Fruit fly (Drosophila melanogaster) whole organism, pupa: Measurements from ENCODE around the gene comm.

ENCODE experiments used
- CG10348 ChIP-seq: fragments of 200-800 bp; sonication (Bioruptor generic); IDR thresholded peaks from 2 replicates; pipeline ENCODE4 v1.3.6; 2022; ENCODE audit warnings: missing biosample characterization, missing genetic modification characterization
- CG12605 ChIP-seq: fragments of 200-800 bp; sonication (Bioruptor generic); IDR thresholded peaks from 2 replicates; pipeline ENCODE4 v1.3.6; 2022; ENCODE audit warnings: missing biosample characterization, missing genetic modification characterization
- CG13204 ChIP-seq: fragments of 200-800 bp; sonication (Bioruptor generic); optimal IDR thresholded peaks from 2 replicates; lab custom pipeline; 2018; ENCODE audit warnings: missing biosample characterization, mild to moderate bottlenecking, missing genetic modification characterization, moderate library complexity
- CG14655 ChIP-seq: fragments of 200-800 bp; sonication (Bioruptor generic); optimal IDR thresholded peaks from 3 replicates; lab custom pipeline; 2017; ENCODE audit warnings: mild to moderate bottlenecking, missing biosample characterization, missing genetic modification reagents, missing genetic modification characterization
- CG15710 ChIP-seq: fragments of 200-800 bp; sonication (Bioruptor generic); optimal IDR thresholded peaks from 2 replicates; lab custom pipeline; 2018; ENCODE audit warnings: missing biosample characterization, mild to moderate bottlenecking, missing genetic modification characterization, moderate library complexity
- CG17806 ChIP-seq: fragments of 200-800 bp; sonication (Bioruptor generic); optimal IDR thresholded peaks from 2 replicates; lab custom pipeline; 2018; ENCODE audit warnings: missing biosample characterization, mild to moderate bottlenecking, missing genetic modification characterization, moderate library complexity
- CG32121 ChIP-seq: fragments of 200-800 bp; sonication (Bioruptor generic); IDR thresholded peaks from 2 replicates; pipeline ENCODE4 v1.3.6; 2022; ENCODE audit warnings: missing biosample characterization, missing genetic modification characterization
- CG34367 ChIP-seq: fragments of 200-800 bp; sonication (Bioruptor generic); optimal IDR thresholded peaks from 2 replicates; lab custom pipeline; 2018; ENCODE audit warnings: missing biosample characterization, mild to moderate bottlenecking, missing genetic modification characterization
- CG4496 ChIP-seq: fragments of 200-800 bp; sonication (Bioruptor generic); IDR thresholded peaks from 3 replicates; pipeline ENCODE4 v1.3.6; 2022; ENCODE audit warnings: missing biosample characterization, missing genetic modification characterization
- CG8159 ChIP-seq: fragments of 200-800 bp; sonication (Bioruptor generic); optimal IDR thresholded peaks from 3 replicates; lab custom pipeline; 2018; ENCODE audit warnings: missing biosample characterization, mild to moderate bottlenecking, missing genetic modification characterization, moderate library complexity
- CG8301 ChIP-seq: fragments of 200-800 bp; sonication (Bioruptor generic); optimal IDR thresholded peaks from 2 replicates; lab custom pipeline; 2018; ENCODE audit warnings: missing biosample characterization, mild to moderate bottlenecking, missing genetic modification characterization
- CG9948 ChIP-seq: fragments of 200-800 bp; sonication (Bioruptor generic); optimal IDR thresholded peaks from 2 replicates; lab custom pipeline; 2018; ENCODE audit warnings: missing biosample characterization, mild to moderate bottlenecking, missing genetic modification characterization, moderate library complexity
- EcR ChIP-seq: fragments of 200-800 bp; sonication (Bioruptor generic); optimal IDR thresholded peaks from 3 replicates; lab custom pipeline; 2019; ENCODE audit warnings: missing biosample characterization, missing genetic modification characterization, mild to moderate bottlenecking, moderate library complexity, missing genetic modification reagents
- Ets98B ChIP-seq: fragments of 200-800 bp; sonication (Bioruptor generic); IDR thresholded peaks from 2 replicates; pipeline ENCODE4 v1.3.6; 2022; ENCODE audit warnings: missing biosample characterization, missing genetic modification characterization
- Pif1A ChIP-seq: fragments of 200-800 bp; sonication (Bioruptor generic); optimal IDR thresholded peaks from 3 replicates; lab custom pipeline; 2016; ENCODE audit warnings: missing biosample characterization, missing genetic modification characterization
- Pif1B ChIP-seq: fragments of 200-800 bp; sonication (Bioruptor generic); optimal IDR thresholded peaks from 3 replicates; lab custom pipeline; 2016; ENCODE audit warnings: missing biosample characterization, missing genetic modification characterization
- Snoo ChIP-seq: fragments of 200-800 bp; sonication (Bioruptor generic); optimal IDR thresholded peaks from 3 replicates; lab custom pipeline; 2017; ENCODE audit warnings: missing biosample characterization, mild to moderate bottlenecking, missing genetic modification characterization, inconsistent platforms
- fd96Ca ChIP-seq: fragments of 200-800 bp; sonication (Bioruptor generic); IDR thresholded peaks from 3 replicates; pipeline ENCODE4 v1.3.6; 2022; ENCODE audit warnings: missing biosample characterization, missing genetic modification characterization
- gl ChIP-seq: fragments of 200-800 bp; sonication (Bioruptor generic); optimal IDR thresholded peaks from 2 replicates; lab custom pipeline; 2018; ENCODE audit warnings: missing biosample characterization, mild to moderate bottlenecking, missing genetic modification characterization
- rn ChIP-seq: fragments of 200-800 bp; sonication (Bioruptor generic); IDR thresholded peaks from 2 replicates; pipeline ENCODE4 v1.3.6; 2022; ENCODE audit warnings: missing biosample characterization, missing genetic modification characterization

comm gene

dm6 chr3L:15757851-15758250, 29.6 kb upstream of the comm start:
- TF ChIP-seq CG8159 (tag; lab: Kevin White, UChicago), result no peak
- no peak for TF ChIP-seq Pif1B (GFP tag; lab: Kevin White, UChicago)
- TF ChIP-seq CG12605 (GFP tag; lab: Robert Waterston, UW), result no peak
- TF ChIP-seq rn (GFP tag; lab: Robert Waterston, UW), result no peak
- no peak for TF ChIP-seq EcR (GFP tag; lab: Kevin White, UChicago)

- TF ChIP-seq CG8159 (tag; lab: Kevin White, UChicago), result no peak
- TF ChIP-seq CG14655 (GFP tag; lab: Kevin White, UChicago), result no peak
- no peak for TF ChIP-seq CG17806
- no peak for TF ChIP-seq Snoo
- no peak for TF ChIP-seq CG4496 (GFP tag; lab: Robert Waterston, UW)
- TF ChIP-seq, all 21 proteins: peak for 0
Measured at dm6 chr3L:15755114-15755513, 26.9 kb upstream of the comm start.

- TF ChIP-seq CG4496 (GFP tag; lab: Robert Waterston, UW), result peak; percentile 64; the same call in 1 of the 3 replicates
- peak; percentile 5 for TF ChIP-seq CG8301
- TF ChIP-seq CG32121 (GFP tag; lab: Robert Waterston, UW), result no peak
- peak; percentile 28 for TF ChIP-seq CG14655 (GFP tag; lab: Kevin White, UChicago)
- peak; percentile 17 for TF ChIP-seq CG9948 (tag; lab: Kevin White, UChicago)
- no peak for TF ChIP-seq CG8159 (tag; lab: Kevin White, UChicago)
- TF ChIP-seq CG17806, result peak; percentile 13
- TF ChIP-seq CG13204, result no peak
- no peak for TF ChIP-seq CG34367 (tag; lab: Kevin White, UChicago)
Measured at dm6 chr3L:15752786-15753185, 24.6 kb upstream of the comm start.

- TF ChIP-seq Ets98B (GFP tag; lab: Robert Waterston, UW) (no peak), CG15710 (tag; lab: Kevin White, UChicago) (peak; percentile 9), CG9948 (tag; lab: Kevin White, UChicago) (peak; percentile 9), CG8159 (tag; lab: Kevin White, UChicago) (peak; percentile 14), CG34367 (tag; lab: Kevin White, UChicago) (peak; percentile 14), CG32121 (GFP tag; lab: Robert Waterston, UW) (no peak), gl (tag; lab: Kevin White, UChicago) (no peak), CG17806 (peak; percentile 12)
Measured at dm6 chr3L:15749276-15749675, 21.0 kb upstream of the comm start.

- TF ChIP-seq CG8159 (tag; lab: Kevin White, UChicago) (peak; percentile 11), CG15710 (tag; lab: Kevin White, UChicago) (no peak), fd96Ca (GFP tag; lab: Robert Waterston, UW) (no peak)
Measured at dm6 chr3L:15748376-15748955, 20.2 kb upstream of the comm start.

- no peak for TF ChIP-seq CG15710 (tag; lab: Kevin White, UChicago)
- TF ChIP-seq CG8301, result no peak
- TF ChIP-seq EcR (GFP tag; lab: Kevin White, UChicago), result no peak
- no peak for TF ChIP-seq CG14655 (GFP tag; lab: Kevin White, UChicago)
- TF ChIP-seq Pif1B (GFP tag; lab: Kevin White, UChicago), result no peak
- TF ChIP-seq Pif1A (GFP tag; lab: Kevin White, UChicago), result no peak
- TF ChIP-seq CG4496 (GFP tag; lab: Robert Waterston, UW), result no peak
- no peak for TF ChIP-seq CG8159 (tag; lab: Kevin White, UChicago)
- no peak for TF ChIP-seq Snoo
- no peak for TF ChIP-seq CG34367 (tag; lab: Kevin White, UChicago)
- TF ChIP-seq gl (tag; lab: Kevin White, UChicago), result no peak
Measured at dm6 chr3L:15746250-15746649, 18.0 kb upstream of the comm start.

- TF ChIP-seq CG8301 (no peak), CG9948 (tag; lab: Kevin White, UChicago) (no peak), CG4496 (GFP tag; lab: Robert Waterston, UW) (no peak), Pif1A (GFP tag; lab: Kevin White, UChicago) (no peak), CG34367 (tag; lab: Kevin White, UChicago) (no peak), CG14655 (GFP tag; lab: Kevin White, UChicago) (no peak), CG10348 (GFP tag; lab: Robert Waterston, UW) (no peak), CG32121 (GFP tag; lab: Robert Waterston, UW) (no peak), CG13204 (no peak), rn (GFP tag; lab: Robert Waterston, UW) (no peak), Ets98B (GFP tag; lab: Robert Waterston, UW) (no peak)
Measured at dm6 chr3L:15741843-15742242, 13.6 kb upstream of the comm start.
